Worm (Caenorhabditis elegans) whole organism, L1 larva: Measurements from ENCODE around the gene C06H5.12.

ENCODE experiments used
- ceh-82 ChIP-seq, 3 experiments: fragments of 150-350 bp in 1 of 3; sonication (generic microtip) in 2 of 3; optimal IDR thresholded peaks; 2 replicates each; lab custom pipeline; 2014 to 2017; ENCODE audit warnings: missing biosample characterization in 3 of 3, missing genetic modification characterization in 3 of 3
- egl-13 ChIP-seq: sonication (generic microtip); optimal IDR thresholded peaks from 2 replicates; lab custom pipeline; 2016; ENCODE audit warnings: missing genotype, missing genetic modification reagents, missing genetic modification characterization, missing compliant biosample characterization
- tbx-2 ChIP-seq: sonication (generic microtip); optimal IDR thresholded peaks from 2 replicates; lab custom pipeline; 2016; ENCODE audit warnings: missing genetic modification characterization, missing compliant biosample characterization
- unc-62 ChIP-seq: fragments of 150-350 bp; optimal IDR thresholded peaks from 2 replicates; lab custom pipeline; 2014; ENCODE audit warnings: missing biosample characterization, missing genetic modification reagents, missing genetic modification characterization
- zag-1 ChIP-seq: fragments of 150-350 bp; optimal IDR thresholded peaks from 2 replicates; lab custom pipeline; 2014; ENCODE audit warnings: missing biosample characterization, missing genetic modification characterization

DNA sequence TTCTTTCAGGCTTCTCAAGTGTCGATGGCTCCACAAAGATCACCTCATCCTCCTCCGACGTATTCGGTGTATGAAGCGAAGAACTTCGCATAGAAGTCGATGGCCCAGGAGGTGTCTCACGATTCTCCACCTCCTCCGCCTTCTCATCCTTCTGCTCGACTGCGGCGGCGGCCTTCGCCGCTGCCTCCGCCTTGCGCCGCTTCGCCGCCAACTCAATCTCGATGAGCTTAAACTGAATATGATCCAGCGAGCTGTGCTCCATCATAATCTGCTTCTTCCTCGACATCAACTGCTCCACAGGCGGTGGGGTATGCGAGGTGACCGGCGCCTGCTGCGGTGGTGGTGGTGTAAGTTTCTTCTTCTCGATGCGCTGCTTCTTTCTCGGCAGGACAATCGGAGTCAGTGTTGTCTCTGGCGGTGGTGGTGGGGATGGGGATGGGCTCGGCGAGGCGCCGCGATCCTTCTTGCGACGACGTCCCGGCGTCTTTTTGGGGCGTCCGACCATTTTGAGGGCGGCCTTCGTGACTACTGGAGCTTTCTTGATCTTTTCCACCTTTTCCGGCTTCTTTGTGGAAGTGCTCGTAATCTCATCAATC, 49.4 kb downstream of the C06H5.12 start:
- no peak for TF ChIP-seq unc-62
- no peak for TF ChIP-seq ceh-82 (tag; optimal IDR thresholded peaks at IDR 0.05; lab: Kevin White, UChicago)
- TF ChIP-seq zag-1: no peak
- no peak for TF ChIP-seq tbx-2
- no peak for TF ChIP-seq egl-13 (tag; lab: Kevin White, UChicago)
